Worm (Caenorhabditis elegans) whole organism, L2 larva: ENCODE data around the gene tag-266.
"Not testable (repeated sequence)": the region's sequence is repeated elsewhere in the genome, so short reads cannot be mapped to it uniquely, and the experiment has no call there.

Source experiments
- C34F6.9 ChIP-seq: fragments of 150-350 bp; optimal IDR thresholded peaks from 2 replicates; lab custom pipeline; 2014; ENCODE audit warnings: missing biosample characterization, missing genetic modification characterization
- F13H6.1 ChIP-seq: sonication (generic microtip); optimal IDR thresholded peaks from 2 replicates; lab custom pipeline; 2016; ENCODE audit warnings: missing genetic modification characterization, missing compliant biosample characterization
- Y55F3AM.14 ChIP-seq: fragments of 200-800 bp; sonication (Bioruptor generic); optimal IDR thresholded peaks from 2 replicates; lab custom pipeline; 2018; ENCODE audit warnings: mild to moderate bottlenecking, missing genetic modification characterization, missing compliant biosample characterization
- ZK546.5 ChIP-seq: sonication (generic microtip); optimal IDR thresholded peaks from 2 replicates; lab custom pipeline; 2017; ENCODE audit warnings: missing biosample characterization, missing genetic modification characterization
- alr-1 ChIP-seq: fragments of 150-350 bp; optimal IDR thresholded peaks from 2 replicates; lab custom pipeline; 2014; ENCODE audit warnings: missing biosample characterization, missing genetic modification characterization
- aly-2 ChIP-seq: fragments of 150-350 bp; optimal IDR thresholded peaks from 2 replicates; lab custom pipeline; 2014; ENCODE audit warnings: missing biosample characterization, missing genetic modification characterization
- ama-1 ChIP-seq: fragments of 150-350 bp; optimal IDR thresholded peaks from 2 replicates; lab custom pipeline; 2018; ENCODE audit warnings: inconsistent platforms
- blmp-1 ChIP-seq: sonication (generic microtip); optimal IDR thresholded peaks from 2 replicates; lab custom pipeline; 2017; ENCODE audit warnings: missing genetic modification characterization, mild to moderate bottlenecking, missing compliant biosample characterization, antibody characterized with exemption, moderate library complexity; ENCODE audit not compliant: insufficient read depth
- ceh-16 ChIP-seq: fragments of 150-350 bp; optimal IDR thresholded peaks from 2 replicates; lab custom pipeline; 2014; ENCODE audit warnings: missing biosample characterization, missing genetic modification characterization
- crh-2 ChIP-seq: sonication (generic microtip); optimal IDR thresholded peaks from 2 replicates; lab custom pipeline; 2017; ENCODE audit warnings: missing biosample characterization, missing genetic modification characterization
- dmd-4 ChIP-seq: sonication (generic microtip); optimal IDR thresholded peaks from 2 replicates; lab custom pipeline; 2017; ENCODE audit warnings: missing biosample characterization, missing genetic modification characterization
- elt-1 ChIP-seq: fragments of 150-350 bp; optimal IDR thresholded peaks from 2 replicates; lab custom pipeline; 2014; ENCODE audit warnings: missing biosample characterization, missing genetic modification characterization
- fos-1 ChIP-seq: fragments of 150-350 bp; optimal IDR thresholded peaks from 2 replicates; lab custom pipeline; 2014; ENCODE audit warnings: missing biosample characterization, missing genetic modification characterization
- gmeb-1 ChIP-seq: fragments of 150-350 bp; optimal IDR thresholded peaks from 2 replicates; lab custom pipeline; 2014; ENCODE audit warnings: missing biosample characterization, missing genetic modification characterization
- lin-11 ChIP-seq: fragments of 150-350 bp; sonication (generic microtip); optimal IDR thresholded peaks from 2 replicates; lab custom pipeline; 2014; ENCODE audit warnings: missing biosample characterization, missing genetic modification characterization, inconsistent platforms, mixed read lengths
- lin-13 ChIP-seq: fragments of 150-350 bp; optimal IDR thresholded peaks from 2 replicates; lab custom pipeline; 2014; ENCODE audit warnings: missing biosample characterization, missing genetic modification reagents, missing genetic modification characterization
- lin-39 ChIP-seq: fragments of 150-350 bp; optimal IDR thresholded peaks from 2 replicates; lab custom pipeline; 2014; ENCODE audit warnings: missing biosample characterization, missing genetic modification reagents, missing genetic modification characterization
- lsy-2 ChIP-seq, 2 experiments: fragments of 150-350 bp in 1 of 2; sonication (generic microtip) in 1 of 2; optimal IDR thresholded peaks; 2 replicates each; lab custom pipeline; 2014 to 2017; ENCODE audit warnings: missing biosample characterization in 2 of 2, missing genetic modification characterization in 2 of 2
- mab-5 ChIP-seq: fragments of 150-350 bp; optimal IDR thresholded peaks from 2 replicates; lab custom pipeline; 2014; ENCODE audit warnings: missing biosample characterization, missing genetic modification characterization
- mdl-1 ChIP-seq, 2 experiments: fragments of 150-350 bp in 1 of 2; sonication (generic microtip) in 1 of 2; optimal IDR thresholded peaks; 2 replicates each; lab custom pipeline; 2017; ENCODE audit warnings: missing biosample characterization in 2 of 2, missing genetic modification characterization in 2 of 2
- nhr-10 ChIP-seq: sonication (generic microtip); optimal IDR thresholded peaks from 2 replicates; lab custom pipeline; 2017; ENCODE audit warnings: missing biosample characterization, missing genetic modification characterization
- nhr-11 ChIP-seq: fragments of 150-350 bp; optimal IDR thresholded peaks from 2 replicates; lab custom pipeline; 2014; ENCODE audit warnings: missing biosample characterization, missing genetic modification characterization
- nhr-129 ChIP-seq: fragments of 150-350 bp; optimal IDR thresholded peaks from 2 replicates; lab custom pipeline; 2014; ENCODE audit warnings: missing biosample characterization, missing genetic modification characterization
- nhr-21 ChIP-seq: fragments of 150-350 bp; optimal IDR thresholded peaks from 2 replicates; lab custom pipeline; 2014; ENCODE audit warnings: missing biosample characterization, missing genetic modification characterization
- nhr-23 ChIP-seq: fragments of 150-350 bp; optimal IDR thresholded peaks from 2 replicates; lab custom pipeline; 2014; ENCODE audit warnings: missing biosample characterization, missing genetic modification reagents, missing genetic modification characterization
- nhr-25 ChIP-seq: fragments of 150-350 bp; sonication (generic microtip); optimal IDR thresholded peaks from 3 replicates; lab custom pipeline; 2014; ENCODE audit warnings: missing biosample characterization, missing genetic modification characterization
- nhr-6 ChIP-seq: fragments of 150-350 bp; optimal IDR thresholded peaks from 2 replicates; lab custom pipeline; 2014; ENCODE audit warnings: missing biosample characterization, missing genetic modification characterization
- sem-4 ChIP-seq: fragments of 150-350 bp; optimal IDR thresholded peaks from 2 replicates; lab custom pipeline; 2014; ENCODE audit warnings: missing biosample characterization, missing genetic modification reagents, missing genetic modification characterization
- skn-1 ChIP-seq: sonication (generic microtip); optimal IDR thresholded peaks from 2 replicates; lab custom pipeline; 2017; ENCODE audit warnings: missing biosample characterization, missing genetic modification characterization
- sma-3 ChIP-seq: sonication (generic microtip); optimal IDR thresholded peaks from 2 replicates; lab custom pipeline; 2016; ENCODE audit warnings: missing genetic modification reagents, missing genetic modification characterization, missing compliant biosample characterization
- sma-9 ChIP-seq, 2 experiments: fragments of 150-350 bp in 1 of 2; sonication (generic microtip) in 1 of 2; optimal IDR thresholded peaks; 2 replicates each; lab custom pipeline; 2014 to 2016; ENCODE audit warnings: missing genetic modification characterization in 2 of 2, mild to moderate bottlenecking in 1 of 2, missing biosample characterization in 1 of 2, missing compliant biosample characterization in 1 of 2, missing genetic modification reagents in 1 of 2, moderate library complexity in 1 of 2
- snpc-4 ChIP-seq: fragments of 150-350 bp; optimal IDR thresholded peaks from 2 replicates; lab custom pipeline; 2014; ENCODE audit warnings: missing biosample characterization, missing genetic modification characterization
- unc-39 ChIP-seq: fragments of 150-350 bp; optimal IDR thresholded peaks from 2 replicates; lab custom pipeline; 2014; ENCODE audit warnings: missing biosample characterization, missing genetic modification characterization
- unc-55 ChIP-seq: fragments of 150-350 bp; sonication (generic microtip); optimal IDR thresholded peaks from 3 replicates; lab custom pipeline; 2014; ENCODE audit warnings: missing biosample characterization, missing genetic modification reagents, missing genetic modification characterization
- unc-62 ChIP-seq: fragments of 150-350 bp; optimal IDR thresholded peaks from 2 replicates; lab custom pipeline; 2014; ENCODE audit warnings: missing biosample characterization, missing genetic modification reagents, missing genetic modification characterization
- zag-1 ChIP-seq: fragments of 150-350 bp; optimal IDR thresholded peaks from 2 replicates; lab custom pipeline; 2014; ENCODE audit warnings: missing biosample characterization, missing genetic modification characterization
- ztf-11 ChIP-seq: sonication (generic microtip); optimal IDR thresholded peaks from 2 replicates; lab custom pipeline; 2017; ENCODE audit warnings: missing biosample characterization, missing genetic modification characterization

The tag-266 gene

ce11 chrIII:640198-640803, at the start of gene tag-266, which contains the start of gene tag-267:
Gene tag-266 (minus strand): TSS chrIII:640226.
Gene tag-267 (plus strand): TSS chrIII:640790.
- TF ChIP-seq sma-3 (GFP tag; lab: Kevin White, UChicago) (peak; percentile 83), skn-1 (tag; lab: Kevin White, UChicago) (no peak), gmeb-1 (tag; lab: Kevin White, UChicago) (peak; percentile 52), unc-39 (tag; lab: Kevin White, UChicago) (no peak), lin-11 (tag; lab: Kevin White, UChicago) (no peak), Y55F3AM.14 (GFP tag; lab: Kevin White, UChicago) (peak; percentile 32), unc-55 (GFP tag; lab: Kevin White, UChicago) (peak; percentile 92), lsy-2 (tag; optimal IDR thresholded peaks at IDR 0.05; lab: Kevin White, UChicago) (peak; percentile 56 to 82), crh-2 (peak; percentile 81), sem-4 (tag; lab: Kevin White, UChicago) (no peak), lin-39 (tag; lab: Kevin White, UChicago) (no peak), F13H6.1 (tag; lab: Kevin White, UChicago) (peak; percentile 66), nhr-129 (tag; lab: Kevin White, UChicago) (peak; percentile 49), lin-13 (peak; percentile 9), blmp-1 (no peak), nhr-21 (tag; lab: Kevin White, UChicago) (peak; percentile 4), zag-1 (tag; lab: Kevin White, UChicago) (peak; percentile 15), ztf-11 (tag; lab: Kevin White, UChicago) (no peak), snpc-4 (tag; lab: Kevin White, UChicago) (peak; percentile 13), elt-1 (tag; lab: Kevin White, UChicago) (no peak), sma-9 (GFP tag; optimal IDR thresholded peaks at IDR 0.05; lab: Kevin White, UChicago) (no peak), sma-9 (tag; optimal IDR thresholded peaks at IDR 0.05; lab: Kevin White, UChicago) (no peak), fos-1 (tag; lab: Kevin White, UChicago) (peak; percentile 59), nhr-6 (tag; lab: Kevin White, UChicago) (no peak), C34F6.9 (peak; percentile 90), mdl-1 (tag; optimal IDR thresholded peaks at IDR 0.05; lab: Kevin White, UChicago) (peak in 1 of 2 experiments; percentile 12), ama-1 (lab: Kevin White, UChicago) (no peak), unc-62 (GFP tag; lab: Kevin White, UChicago) (no peak), nhr-25 (tag; lab: Kevin White, UChicago) (peak; percentile 49), aly-2 (tag; lab: Kevin White, UChicago) (no peak), nhr-11 (no peak)

ce11 chrIII:688869-689268, 48.8 kb upstream of the tag-266 start, which contains the start of gene elf-1:
Gene elf-1 (plus strand): TSS chrIII:689169.
- not testable (repeated sequence) for TF ChIP-seq ZK546.5, aly-2, ztf-11 (tag; lab: Kevin White, UChicago)
- TF ChIP-seq, all 48 proteins: peak for 0; not testable (repeated sequence) for 48

- TF ChIP-seq dmd-4 (tag; lab: Kevin White, UChicago) (no peak), alr-1 (tag; lab: Kevin White, UChicago) (no peak), skn-1 (tag; lab: Kevin White, UChicago) (no peak), snpc-4 (tag; lab: Kevin White, UChicago) (no peak), blmp-1 (no peak), sma-3 (GFP tag; lab: Kevin White, UChicago) (no peak), mab-5 (no peak), mdl-1 (tag; optimal IDR thresholded peaks at IDR 0.05; lab: Kevin White, UChicago) (no peak), nhr-10 (tag; lab: Kevin White, UChicago) (no peak), C34F6.9 (no peak), lsy-2 (tag; optimal IDR thresholded peaks at IDR 0.05; lab: Kevin White, UChicago) (no peak), ceh-16 (tag; lab: Kevin White, UChicago) (no peak), nhr-23 (tag; lab: Kevin White, UChicago) (no peak), F13H6.1 (tag; lab: Kevin White, UChicago) (no peak), nhr-6 (tag; lab: Kevin White, UChicago) (no peak), nhr-129 (tag; lab: Kevin White, UChicago) (no peak)
Observed at ce11 chrIII:688083-688482, 48.1 kb upstream of the tag-266 start.
